Fruit fly (Drosophila melanogaster): ENCODE data around the gene Ir31a.
A peak's percentile ranks its signal among the peaks of the same experiment; 100 is the strongest.

DNA sequence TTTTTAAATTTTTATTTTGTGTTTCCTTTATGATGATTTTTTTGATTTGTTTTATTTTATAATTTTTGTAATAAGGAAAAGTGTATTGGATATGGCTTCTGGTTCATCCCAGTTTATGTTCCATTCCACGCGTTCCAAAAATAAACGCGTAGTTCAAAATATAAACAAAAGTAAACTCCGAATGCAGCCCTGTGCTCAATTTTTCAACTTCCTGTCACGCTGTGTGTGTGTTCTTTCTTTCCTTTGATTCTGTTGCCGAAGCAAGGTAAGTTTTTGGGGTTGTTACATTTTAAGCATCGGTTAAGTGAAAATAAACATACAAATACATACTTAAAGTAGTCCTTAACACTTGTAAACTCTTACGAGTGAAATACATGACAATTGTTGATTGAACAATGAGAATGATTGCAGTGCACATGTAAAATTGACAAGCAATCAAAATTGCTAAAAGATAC lies 2.8 kb downstream of the Ir31a start, which contains the start of the genes Ip259 and RpS27A:
- TF ChIP-seq CG8478 (optimal IDR thresholded peaks at IDR 0.05) (no peak), CTCF (optimal IDR thresholded peaks at IDR 0.05) (peak in 1 of 2 experiments; percentile 11)
